Worm (Caenorhabditis elegans): ENCODE results near the gene K02F6.7.
A peak's percentile ranks its signal among the peaks of the same experiment; 100 is the strongest.

Gene K02F6.7

DNA sequence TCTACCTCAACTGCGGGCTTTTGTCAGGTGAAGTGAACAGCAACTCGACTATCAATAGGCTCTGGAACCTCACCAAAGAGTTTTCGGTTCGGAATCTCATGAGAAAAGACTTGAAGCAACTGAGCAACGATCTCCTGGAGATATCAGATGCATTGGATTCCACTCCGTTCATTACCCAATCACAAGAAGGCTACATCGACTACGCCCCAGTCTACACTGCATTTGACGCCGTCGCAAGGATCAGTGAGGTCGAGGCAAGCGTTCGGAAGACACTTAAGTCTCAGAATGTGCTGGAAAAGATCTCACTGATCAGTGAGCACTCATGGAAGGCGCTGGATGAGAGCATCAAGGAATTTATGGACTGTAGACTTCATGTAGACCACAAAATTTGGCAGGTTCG lies 40.6 kb upstream of the K02F6.7 start:
- TF ChIP-seq unc-39 (tag; optimal IDR thresholded peaks at IDR 0.05) (no peak), nhr-21 (tag; optimal IDR thresholded peaks at IDR 0.05) (no peak)

DNA sequence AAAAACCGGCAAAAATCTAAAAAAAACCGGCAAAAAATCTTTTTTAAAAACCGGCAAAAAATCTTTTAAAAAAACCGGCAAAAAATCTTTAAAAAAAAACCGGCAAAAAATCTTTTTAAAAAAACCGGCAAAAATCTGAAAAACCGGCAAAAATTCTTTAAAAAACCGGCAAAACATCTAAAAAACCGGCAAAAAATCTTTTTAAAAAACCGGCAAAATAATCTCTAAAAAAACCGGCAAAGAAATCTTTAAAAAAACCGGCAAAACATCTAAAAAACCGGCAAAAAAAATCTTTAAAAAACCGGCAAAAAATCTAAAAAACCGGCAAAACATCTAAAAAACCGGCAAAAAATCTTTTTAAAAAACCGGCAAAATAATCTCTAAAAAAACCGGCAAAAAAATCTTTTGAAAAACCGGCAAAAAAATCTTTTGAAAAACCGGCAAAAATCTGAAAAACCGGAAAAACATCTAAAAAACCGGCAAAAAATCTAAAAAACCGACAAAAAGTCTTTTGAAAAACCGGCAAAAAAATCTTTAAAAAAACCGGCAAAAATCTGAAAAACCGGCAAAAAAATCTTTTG lies 32.8 kb upstream of the K02F6.7 start:
- peak; percentile 1 to 25 for TF ChIP-seq mdl-1 (tag; optimal IDR thresholded peaks at IDR 0.05)

DNA sequence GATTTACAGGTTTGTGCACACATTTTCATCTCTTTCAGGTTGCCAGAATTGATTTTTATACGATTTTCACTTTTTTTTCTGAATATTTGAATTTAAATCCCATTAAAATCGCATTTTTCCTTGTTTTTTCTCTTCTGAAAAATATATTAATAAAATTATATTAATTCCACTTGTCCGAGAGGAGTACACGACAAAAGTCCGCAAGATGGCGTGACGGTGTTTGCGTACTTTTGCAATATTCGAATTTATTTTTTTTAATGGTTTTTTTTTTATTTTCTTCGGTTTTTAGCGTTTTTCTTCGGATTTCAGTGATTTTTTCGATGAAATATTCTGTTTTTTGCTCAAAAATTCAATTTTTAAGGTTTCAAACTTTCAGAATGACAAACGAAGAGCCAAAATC lies 27.2 kb upstream of the K02F6.7 start, which contains the start of gene usp-39:
Gene usp-39, plus strand, starts transcription at position 377 of the 400 bp plus-strand sequence.
- TF ChIP-seq nhr-10 (tag; optimal IDR thresholded peaks at IDR 0.05) (peak; percentile 67), zag-1 (tag; optimal IDR thresholded peaks at IDR 0.05) (peak; percentile 13), unc-55 (GFP tag; optimal IDR thresholded peaks at IDR 0.05) (peak; percentile 94), peb-1 (tag; optimal IDR thresholded peaks at IDR 0.05) (no peak), nhr-129 (tag; optimal IDR thresholded peaks at IDR 0.05) (no peak), sma-9 (GFP tag; optimal IDR thresholded peaks at IDR 0.05) (no peak), sma-9 (tag; optimal IDR thresholded peaks at IDR 0.05) (no peak), fos-1 (tag; optimal IDR thresholded peaks at IDR 0.05) (peak; percentile 60), crh-2 (tag; optimal IDR thresholded peaks at IDR 0.05) (peak; percentile 82), R02D3.7 (tag; optimal IDR thresholded peaks at IDR 0.05) (peak; percentile 6), gmeb-1 (tag; optimal IDR thresholded peaks at IDR 0.05) (peak; percentile 88), lin-11 (tag; optimal IDR thresholded peaks at IDR 0.05) (no peak), snpc-4 (tag; optimal IDR thresholded peaks at IDR 0.05) (peak; percentile 65), mbf-1 (tag; optimal IDR thresholded peaks at IDR 0.05) (no peak), unc-62 (GFP tag; optimal IDR thresholded peaks at IDR 0.05) (no peak), sem-4 (tag; optimal IDR thresholded peaks at IDR 0.05) (peak; percentile 85), lin-39 (tag; optimal IDR thresholded peaks at IDR 0.05) (no peak), nhr-11 (tag; optimal IDR thresholded peaks at IDR 0.05) (no peak), nhr-12 (tag; optimal IDR thresholded peaks at IDR 0.05) (peak; percentile 41), nhr-6 (tag; optimal IDR thresholded peaks at IDR 0.05) (peak; percentile 33), egl-27 (tag; optimal IDR thresholded peaks at IDR 0.05) (peak; percentile 32), nhr-23 (tag; optimal IDR thresholded peaks at IDR 0.05) (no peak), F13H6.1 (tag; optimal IDR thresholded peaks at IDR 0.05) (no peak), dmd-4 (tag; optimal IDR thresholded peaks at IDR 0.05) (no peak), elt-3 (tag; optimal IDR thresholded peaks at IDR 0.05) (no peak), unc-39 (tag; optimal IDR thresholded peaks at IDR 0.05) (no peak), mab-5 (tag; optimal IDR thresholded peaks at IDR 0.05) (peak; percentile 65), aly-2 (tag; optimal IDR thresholded peaks at IDR 0.05) (no peak), skn-1 (tag; optimal IDR thresholded peaks at IDR 0.05) (no peak), lin-13 (GFP tag; optimal IDR thresholded peaks at IDR 0.05) (peak; percentile 88), sma-3 (GFP tag; optimal IDR thresholded peaks at IDR 0.05) (no peak), alr-1 (tag; optimal IDR thresholded peaks at IDR 0.05) (no peak), ztf-1 (GFP tag; conservative IDR thresholded peaks at IDR 0.05) (no peak), elt-1 (tag; optimal IDR thresholded peaks at IDR 0.05) (no peak), ztf-11 (tag; optimal IDR thresholded peaks at IDR 0.05) (no peak), ceh-16 (tag; optimal IDR thresholded peaks at IDR 0.05) (peak; percentile 4), Y55F3AM.14 (GFP tag; optimal IDR thresholded peaks at IDR 0.05) (no peak), blmp-1 (tag; optimal IDR thresholded peaks at IDR 0.05; ENCODE audit: insufficient read depth) (peak; percentile 8), lsy-2 (tag; optimal IDR thresholded peaks at IDR 0.05) (peak; percentile 84 to 93), ceh-82 (tag; optimal IDR thresholded peaks at IDR 0.05) (no peak), nhr-25 (tag; optimal IDR thresholded peaks at IDR 0.05) (peak; percentile 81), ZK546.5 (tag; optimal IDR thresholded peaks at IDR 0.05) (peak; percentile 30), mdl-1 (tag; optimal IDR thresholded peaks at IDR 0.05) (peak in 1 of 2 experiments; percentile 28), C34F6.9 (tag; optimal IDR thresholded peaks at IDR 0.05) (peak; percentile 90), nhr-77 (tag; optimal IDR thresholded peaks at IDR 0.05) (peak; percentile 13), ztf-4 (tag; optimal IDR thresholded peaks at IDR 0.05) (peak; percentile 17), nhr-237 (tag; optimal IDR thresholded peaks at IDR 0.05) (peak; percentile 9), ama-1 (optimal IDR thresholded peaks at IDR 0.05) (no peak), nhr-21 (tag; optimal IDR thresholded peaks at IDR 0.05) (peak; percentile 38)
